Worm (Caenorhabditis elegans) whole organism, late embryonic: Measurements from ENCODE around the gene hpd-1.

ENCODE experiments used
- C08G9.2 ChIP-seq: sonication (generic microtip); optimal IDR thresholded peaks from 2 replicates; lab custom pipeline; 2016; ENCODE audit warnings: mild to moderate bottlenecking, missing genetic modification characterization, moderate library complexity, missing compliant biosample characterization
- K09A11.1 ChIP-seq: sonication (generic microtip); optimal IDR thresholded peaks from 2 replicates; lab custom pipeline; 2017; ENCODE audit warnings: antibody characterized with exemption, mild to moderate bottlenecking, missing genetic modification characterization, missing compliant biosample characterization; ENCODE audit not compliant: insufficient read depth
- T23F11.4 ChIP-seq: fragments of 200-800 bp; sonication (Bioruptor generic); optimal IDR thresholded peaks from 2 replicates; lab custom pipeline; 2018; ENCODE audit warnings: mild to moderate bottlenecking, missing genetic modification characterization, missing compliant biosample characterization
- Y22D7AL.16 ChIP-seq: sonication (generic microtip); optimal IDR thresholded peaks from 2 replicates; lab custom pipeline; 2016; ENCODE audit warnings: missing genetic modification characterization, missing compliant biosample characterization
- ama-1 ChIP-seq: fragments of 150-350 bp; optimal IDR thresholded peaks from 2 replicates; lab custom pipeline; 2014
- ceh-18 ChIP-seq: sonication (generic microtip); optimal IDR thresholded peaks from 2 replicates; lab custom pipeline; 2016; ENCODE audit warnings: missing genetic modification characterization, missing compliant biosample characterization
- ceh-2 ChIP-seq: sonication (generic microtip); optimal IDR thresholded peaks from 2 replicates; lab custom pipeline; 2016; ENCODE audit warnings: missing genotype, missing genetic modification characterization, missing compliant biosample characterization
- ceh-34 ChIP-seq: sonication (generic microtip); optimal IDR thresholded peaks from 2 replicates; lab custom pipeline; 2016; ENCODE audit warnings: mild to moderate bottlenecking, missing genetic modification characterization, missing compliant biosample characterization
- ceh-45 ChIP-seq: fragments of 200-800 bp; sonication (Bioruptor generic); IDR thresholded peaks from 2 replicates; pipeline ENCODE4 v1.3.6; 2022; ENCODE audit warnings: missing genetic modification reagents, missing genetic modification characterization, missing compliant biosample characterization
- ceh-48 ChIP-seq: sonication (generic microtip); optimal IDR thresholded peaks from 2 replicates; lab custom pipeline; 2016; ENCODE audit warnings: missing genetic modification characterization, inconsistent platforms, missing compliant biosample characterization
- ceh-6 ChIP-seq: fragments of 200-800 bp; sonication (Bioruptor generic); optimal IDR thresholded peaks from 2 replicates; lab custom pipeline; 2018; ENCODE audit warnings: mild to moderate bottlenecking, missing genetic modification characterization, missing compliant biosample characterization
- che-1 ChIP-seq: sonication (generic microtip); optimal IDR thresholded peaks from 2 replicates; lab custom pipeline; 2016; ENCODE audit warnings: mild to moderate bottlenecking, missing genetic modification characterization, missing compliant biosample characterization
- dmd-4 ChIP-seq: sonication (generic microtip); optimal IDR thresholded peaks from 2 replicates; lab custom pipeline; 2016; ENCODE audit warnings: borderline replicate concordance, missing genetic modification characterization, missing compliant biosample characterization
- hlh-13 ChIP-seq: fragments of 200-800 bp; sonication (Bioruptor generic); optimal IDR thresholded peaks from 2 replicates; lab custom pipeline; 2018; ENCODE audit warnings: mild to moderate bottlenecking, missing genetic modification characterization, missing compliant biosample characterization
- hlh-30 ChIP-seq: sonication (generic microtip); optimal IDR thresholded peaks from 2 replicates; lab custom pipeline; 2017; ENCODE audit warnings: antibody characterized with exemption, missing genetic modification characterization, missing compliant biosample characterization; ENCODE audit not compliant: insufficient read depth
- hlh-6 ChIP-seq: sonication (generic microtip); optimal IDR thresholded peaks from 2 replicates; lab custom pipeline; 2016; ENCODE audit warnings: missing genotype, missing genetic modification characterization, missing compliant biosample characterization
- hlh-8 ChIP-seq: sonication (generic microtip); optimal IDR thresholded peaks from 2 replicates; lab custom pipeline; 2016; ENCODE audit warnings: missing genotype, missing genetic modification characterization, missing compliant biosample characterization
- madf-2 ChIP-seq: sonication (generic microtip); optimal IDR thresholded peaks from 2 replicates; lab custom pipeline; 2017; ENCODE audit warnings: missing genetic modification characterization, missing compliant biosample characterization
- odd-2 ChIP-seq: sonication (generic microtip); optimal IDR thresholded peaks from 2 replicates; lab custom pipeline; 2017; ENCODE audit warnings: antibody characterized with exemption, mild to moderate bottlenecking, missing genetic modification characterization, missing compliant biosample characterization
- pha-4 ChIP-seq: fragments of 150-350 bp; optimal IDR thresholded peaks from 2 replicates; lab custom pipeline; 2018; ENCODE audit warnings: missing biosample characterization, missing genetic modification reagents, missing genetic modification characterization
- pros-1 ChIP-seq: fragments of 150-350 bp; optimal IDR thresholded peaks from 2 replicates; lab custom pipeline; 2014; ENCODE audit warnings: missing biosample characterization, missing genetic modification reagents, missing genetic modification characterization
- ttx-3 ChIP-seq: sonication (generic microtip); optimal IDR thresholded peaks from 2 replicates; lab custom pipeline; 2016; ENCODE audit warnings: missing genetic modification reagents, missing genetic modification characterization, missing compliant biosample characterization
- unc-3 ChIP-seq, 2 experiments: fragments of 200-800 bp in 1 of 2; sonication (Bioruptor generic) in 1 of 2; sonication (generic microtip) in 1 of 2; conservative IDR thresholded peaks in 1 of 2; optimal IDR thresholded peaks in 1 of 2; 2 replicates each; pipeline versions ENCODE4 v1.3.6 to Lab custom; 2016 to 2022; ENCODE audit warnings: missing compliant biosample characterization in 2 of 2, missing genetic modification characterization in 2 of 2, missing genetic modification reagents in 1 of 2
- unc-42 ChIP-seq: sonication (generic microtip); optimal IDR thresholded peaks from 2 replicates; lab custom pipeline; 2016; ENCODE audit warnings: missing genotype, missing genetic modification characterization, missing compliant biosample characterization
- unc-86 ChIP-seq: sonication (generic microtip); optimal IDR thresholded peaks from 2 replicates; lab custom pipeline; 2016; ENCODE audit warnings: missing genetic modification characterization, missing compliant biosample characterization
- ztf-16 ChIP-seq: sonication (generic microtip); optimal IDR thresholded peaks from 2 replicates; lab custom pipeline; 2017; ENCODE audit warnings: missing genetic modification characterization, missing compliant biosample characterization

The hpd-1 gene

DNA sequence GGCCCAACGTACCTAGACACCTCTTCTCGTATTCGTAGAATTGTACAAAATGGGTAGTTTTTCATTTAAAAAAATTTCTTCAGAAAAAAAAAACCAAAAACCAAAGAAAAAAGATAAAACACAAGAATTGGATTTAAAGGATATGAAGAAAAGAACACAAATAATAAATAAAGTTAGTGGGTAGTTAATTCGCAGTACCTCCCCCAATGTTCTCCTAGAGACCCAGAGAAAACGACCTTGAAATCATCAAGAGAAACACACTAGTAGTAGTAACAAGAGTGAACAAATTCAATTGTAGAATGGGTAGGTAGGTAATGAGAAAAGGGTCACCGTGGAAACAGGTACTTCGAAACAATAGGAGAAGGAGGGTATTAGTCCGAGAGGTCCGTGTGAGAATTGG is 42.5 kb downstream of the hpd-1 start:
- TF ChIP-seq ceh-2 (tag; lab: Kevin White, UChicago): no peak
- TF ChIP-seq unc-3 (GFP tag; conservative IDR thresholded peaks at IDR 0.05; lab: Robert Waterston, UW): no peak
- TF ChIP-seq unc-3 (tag; optimal IDR thresholded peaks at IDR 0.05; lab: Kevin White, UChicago): no peak
- no peak for TF ChIP-seq K09A11.1 (tag; lab: Kevin White, UChicago)
- TF ChIP-seq hlh-30 (tag; lab: Kevin White, UChicago): no peak
- peak; percentile 13 for TF ChIP-seq unc-42 (tag; lab: Kevin White, UChicago)
- no peak for TF ChIP-seq odd-2
- TF ChIP-seq, all 69 proteins: peak for 1

DNA sequence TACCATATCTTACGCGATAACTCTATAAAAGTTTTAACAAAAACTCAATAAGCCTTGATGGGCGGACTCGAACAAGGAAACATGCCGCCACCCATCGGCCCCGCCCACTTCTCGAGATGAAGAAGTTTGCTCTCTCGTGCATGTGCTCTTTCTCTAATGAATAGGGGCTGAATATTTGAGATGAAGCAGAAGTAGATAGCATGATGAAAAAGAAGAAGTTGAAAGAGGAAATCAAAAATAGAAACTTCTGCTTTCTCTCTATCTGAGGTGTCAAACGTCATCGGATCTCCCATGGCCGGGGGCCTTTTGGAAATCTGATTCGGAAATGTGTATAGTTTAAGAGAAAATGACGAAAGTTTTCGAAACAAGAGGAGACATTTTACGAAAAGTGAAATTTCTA is 43.5 kb downstream of the hpd-1 start:
- TF ChIP-seq unc-42 (tag; lab: Kevin White, UChicago) (peak; percentile 20), unc-86 (no peak)

DNA sequence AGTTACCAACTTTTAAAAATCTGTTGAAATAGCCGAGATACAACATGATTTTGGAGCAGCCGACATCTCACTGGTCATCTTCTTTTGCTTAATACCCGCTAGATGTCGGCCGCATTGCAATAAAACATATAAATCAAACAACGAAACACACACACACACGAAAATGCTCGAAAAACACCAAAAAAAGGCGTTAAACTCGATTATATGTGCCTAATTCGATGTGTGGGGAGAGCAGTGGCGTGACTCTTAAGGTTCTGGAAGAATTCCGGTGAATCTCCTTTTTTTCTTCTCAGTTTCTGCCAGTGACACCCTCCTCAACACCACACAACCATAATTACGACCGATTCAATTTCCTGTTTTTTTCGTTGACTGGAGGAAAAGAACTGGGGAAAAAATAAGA is 44.9 kb downstream of the hpd-1 start:
- TF ChIP-seq unc-42 (tag; lab: Kevin White, UChicago) (peak; percentile 13), unc-3 (GFP tag; conservative IDR thresholded peaks at IDR 0.05; lab: Robert Waterston, UW) (no peak), unc-3 (tag; optimal IDR thresholded peaks at IDR 0.05; lab: Kevin White, UChicago) (no peak)

DNA sequence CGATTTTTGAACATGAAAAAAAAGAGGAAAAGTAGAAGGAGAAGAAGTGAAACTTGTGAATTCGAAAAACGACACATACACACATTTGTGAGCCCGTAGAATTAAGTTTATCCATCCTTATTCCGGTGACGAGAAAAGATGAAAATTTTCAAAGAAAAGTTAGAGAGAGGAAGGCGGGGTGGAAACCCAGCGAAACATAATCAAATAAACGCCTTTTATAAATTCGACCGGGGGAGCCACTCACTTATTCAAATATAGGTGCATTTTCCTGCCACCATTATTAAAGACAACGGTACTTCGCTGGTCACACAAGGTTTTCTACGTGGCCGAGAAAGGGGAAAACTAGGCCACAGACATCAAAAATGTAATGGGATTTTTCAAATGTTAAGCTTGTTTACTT is 48.2 kb downstream of the hpd-1 start:
- TF ChIP-seq hlh-6 (tag; lab: Kevin White, UChicago) (no peak), Y22D7AL.16 (tag; lab: Kevin White, UChicago) (no peak), unc-42 (tag; lab: Kevin White, UChicago) (peak; percentile 91), ceh-18 (tag; lab: Kevin White, UChicago) (no peak)

DNA sequence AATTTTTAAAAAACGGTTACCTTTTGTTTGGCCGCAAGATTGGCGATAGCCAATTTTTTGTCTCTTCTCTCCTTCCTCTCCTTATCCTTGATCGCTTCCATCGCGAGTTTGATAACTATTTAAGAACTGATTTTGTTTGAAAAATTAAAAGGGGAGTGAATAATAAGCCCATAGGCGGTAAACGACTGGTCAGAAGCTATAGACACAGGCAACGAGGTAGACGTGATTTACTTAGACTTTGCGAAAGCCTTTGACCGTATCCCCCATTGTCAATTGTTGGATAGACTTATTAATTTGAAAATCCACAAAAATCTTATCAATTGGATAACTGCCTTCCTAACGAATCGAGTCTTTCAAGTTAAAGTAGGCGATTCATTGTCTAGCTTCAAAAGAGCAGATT is 50.9 kb downstream of the hpd-1 start, which contains the start of gene Y45F3A.5:
Y45F3A.5 (minus strand) TSS at position 101 of the 400 bp plus-strand sequence.
- no peak for TF ChIP-seq hlh-8 (tag; lab: Kevin White, UChicago)
- no peak for TF ChIP-seq ama-1 (lab: Kevin White, UChicago)
- no peak for TF ChIP-seq C08G9.2 (tag; lab: Kevin White, UChicago)
- no peak for TF ChIP-seq pha-4 (tag; lab: Kevin White, UChicago)
- TF ChIP-seq hlh-13 (GFP tag; lab: Kevin White, UChicago): no peak
- TF ChIP-seq T23F11.4 (GFP tag; lab: Kevin White, UChicago): no peak
- no peak for TF ChIP-seq ceh-34 (tag; lab: Kevin White, UChicago)
- no peak for TF ChIP-seq dmd-4 (tag; lab: Kevin White, UChicago)
- no peak for TF ChIP-seq ceh-6 (GFP tag; lab: Kevin White, UChicago)
- no peak for TF ChIP-seq ttx-3 (tag; lab: Kevin White, UChicago)
- TF ChIP-seq ceh-48 (tag; lab: Kevin White, UChicago): no peak
- TF ChIP-seq ztf-16 (tag; lab: Kevin White, UChicago): no peak
- no peak for TF ChIP-seq che-1 (tag; lab: Kevin White, UChicago)
- TF ChIP-seq pros-1 (tag; lab: Kevin White, UChicago): no peak
- TF ChIP-seq ceh-45 (GFP tag; lab: Robert Waterston, UW): no peak
- TF ChIP-seq unc-3 (GFP tag; conservative IDR thresholded peaks at IDR 0.05; lab: Robert Waterston, UW): no peak
- TF ChIP-seq unc-3 (tag; optimal IDR thresholded peaks at IDR 0.05; lab: Kevin White, UChicago): no peak
- TF ChIP-seq madf-2 (tag; lab: Kevin White, UChicago): no peak
- no peak for TF ChIP-seq Y22D7AL.16 (tag; lab: Kevin White, UChicago)
